Fruit fly (Drosophila melanogaster): ENCODE measurements around the gene CG14313.

CG14313 gene

dm6 chr3R:18191867-18192266 is at the start of gene CG14313:
TSS of gene CG14313 (minus strand) at chr3R:18191967.
- TF ChIP-seq insv (optimal IDR thresholded peaks at IDR 0.05) (no peak), psq (optimal IDR thresholded peaks at IDR 0.05) (no peak), Sin3A (optimal IDR thresholded peaks at IDR 0.05) (no peak), ttk (optimal IDR thresholded peaks at IDR 0.05) (no peak), h (optimal IDR thresholded peaks at IDR 0.05) (no peak), Myc (optimal IDR thresholded peaks at IDR 0.05) (no peak)

DNA sequence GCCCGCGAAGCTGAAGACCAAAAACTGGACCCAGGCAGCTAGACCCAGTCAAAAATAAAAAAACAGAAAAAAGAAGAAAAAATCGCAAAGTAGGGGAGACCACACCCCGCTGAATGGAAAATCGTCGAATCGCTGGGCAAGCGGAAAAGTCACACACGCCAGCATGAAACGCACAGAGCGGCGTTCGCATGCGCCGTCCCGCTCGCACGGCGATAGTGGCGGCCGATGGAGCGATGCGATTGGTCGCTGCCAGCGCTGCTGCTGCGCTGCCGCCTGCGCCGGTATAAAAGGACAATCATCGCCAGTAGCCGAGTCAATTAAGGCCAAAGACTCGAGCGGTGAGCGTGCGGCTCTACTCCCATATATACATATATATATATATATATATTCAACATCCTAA is 44.1 kb upstream of the CG14313 start, which contains the start of gene repo:
repo (plus strand) TSS at position 314 of the 400 bp plus-strand sequence.
- TF ChIP-seq insv (optimal IDR thresholded peaks at IDR 0.05) (no peak), Myc (optimal IDR thresholded peaks at IDR 0.05) (no peak), Sin3A (optimal IDR thresholded peaks at IDR 0.05) (no peak), h (optimal IDR thresholded peaks at IDR 0.05) (no peak), psq (optimal IDR thresholded peaks at IDR 0.05) (no peak), ttk (optimal IDR thresholded peaks at IDR 0.05) (no peak)

DNA sequence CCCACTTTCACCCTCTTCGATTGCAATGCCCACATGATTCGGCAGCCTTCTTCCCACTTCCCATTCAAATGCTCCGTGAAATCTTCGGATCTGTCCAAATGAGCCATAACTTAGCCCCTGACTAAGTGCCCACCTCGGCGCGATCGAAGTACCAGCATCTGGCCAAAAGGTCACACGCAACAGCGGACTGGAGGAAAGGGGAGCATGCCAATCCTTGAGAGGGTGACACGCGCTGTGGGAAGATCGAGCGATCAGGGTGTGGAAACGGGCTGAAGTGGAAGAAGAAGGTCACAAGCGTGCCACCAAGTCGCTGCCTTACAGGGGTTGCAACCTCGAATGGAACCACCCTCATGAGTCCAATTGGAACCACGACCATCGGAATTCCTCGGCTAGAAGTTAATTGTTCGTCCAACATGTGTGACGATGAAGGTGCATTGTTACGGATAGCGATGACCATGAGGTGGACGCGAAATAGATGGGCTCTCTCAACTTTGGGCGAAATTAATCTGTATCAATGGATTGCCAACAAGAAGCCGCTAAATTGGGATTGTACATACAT is 43.0 kb upstream of the CG14313 start:
- TF ChIP-seq Myc (optimal IDR thresholded peaks at IDR 0.05) (no peak), psq (optimal IDR thresholded peaks at IDR 0.05) (no peak), h (optimal IDR thresholded peaks at IDR 0.05) (no peak), ttk (optimal IDR thresholded peaks at IDR 0.05) (no peak), insv (optimal IDR thresholded peaks at IDR 0.05) (no peak)

DNA sequence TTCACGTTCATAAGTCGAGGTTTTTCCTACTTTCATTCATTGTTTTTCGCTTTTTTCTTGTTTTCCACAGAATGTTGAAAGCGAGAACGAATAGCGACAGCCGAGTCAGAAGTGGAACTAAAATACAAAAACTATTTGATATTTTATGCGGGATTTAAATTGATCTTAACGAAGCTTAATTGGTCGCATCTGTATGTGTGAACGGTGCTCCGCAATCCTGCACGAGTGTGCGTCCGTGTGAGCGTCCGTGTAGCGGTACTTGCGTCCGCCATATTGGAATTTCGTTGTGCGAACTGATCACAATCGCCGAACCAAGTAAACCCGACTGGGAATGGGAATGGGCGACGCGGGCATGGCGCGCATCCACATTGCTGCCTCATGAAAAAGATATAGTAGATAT is 40.4 kb upstream of the CG14313 start:
- no peak for TF ChIP-seq psq (optimal IDR thresholded peaks at IDR 0.05)

DNA sequence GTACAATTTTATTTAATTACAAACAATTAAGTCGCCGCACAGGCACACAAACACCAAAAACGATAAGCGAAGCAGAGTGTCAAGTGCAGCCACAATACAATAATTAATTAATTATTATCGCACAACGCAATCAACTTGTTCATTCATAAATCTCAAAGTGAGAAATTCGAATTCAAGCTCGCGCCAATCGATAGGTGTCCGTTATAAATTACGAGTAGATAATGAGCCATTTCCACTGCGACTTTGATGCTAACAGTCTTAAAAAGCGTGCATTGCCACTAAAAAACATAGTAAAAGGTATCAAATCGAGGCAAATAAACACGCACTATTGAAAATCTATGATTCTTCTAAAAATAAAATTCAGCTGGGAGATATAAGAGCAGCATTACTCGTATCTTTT is 38.5 kb upstream of the CG14313 start:
- no peak for TF ChIP-seq ttk (optimal IDR thresholded peaks at IDR 0.05)

- TF ChIP-seq h (optimal IDR thresholded peaks at IDR 0.05) = no peak
- no peak for TF ChIP-seq psq (optimal IDR thresholded peaks at IDR 0.05)
- no peak for TF ChIP-seq ttk (optimal IDR thresholded peaks at IDR 0.05)
- no peak for TF ChIP-seq Sin3A (optimal IDR thresholded peaks at IDR 0.05)
- no peak for TF ChIP-seq insv (optimal IDR thresholded peaks at IDR 0.05)
- no peak for TF ChIP-seq Myc (optimal IDR thresholded peaks at IDR 0.05)
These were observed 37.0 kb upstream of the CG14313 start for dm6 chr3R:18228713-18229222.

DNA sequence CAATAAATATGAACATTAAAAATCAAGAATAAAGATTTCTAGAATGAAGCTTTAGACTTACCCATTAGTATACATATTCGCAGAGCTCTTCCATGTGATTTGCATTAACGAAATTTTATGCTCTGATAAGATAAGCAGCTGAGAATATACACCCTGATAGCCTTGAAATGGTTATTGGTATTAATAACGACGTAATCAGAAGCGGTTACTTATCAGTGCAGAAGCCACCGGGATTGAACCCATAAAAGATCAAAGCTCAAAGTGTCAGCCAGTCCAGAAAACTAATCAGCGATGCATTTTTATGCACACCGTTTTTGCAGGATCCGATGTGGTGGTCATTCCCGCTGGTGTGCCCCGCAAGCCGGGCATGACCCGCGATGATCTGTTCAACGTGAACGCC is 35.6 kb upstream of the CG14313 start:
- no peak for TF ChIP-seq h (optimal IDR thresholded peaks at IDR 0.05)

DNA sequence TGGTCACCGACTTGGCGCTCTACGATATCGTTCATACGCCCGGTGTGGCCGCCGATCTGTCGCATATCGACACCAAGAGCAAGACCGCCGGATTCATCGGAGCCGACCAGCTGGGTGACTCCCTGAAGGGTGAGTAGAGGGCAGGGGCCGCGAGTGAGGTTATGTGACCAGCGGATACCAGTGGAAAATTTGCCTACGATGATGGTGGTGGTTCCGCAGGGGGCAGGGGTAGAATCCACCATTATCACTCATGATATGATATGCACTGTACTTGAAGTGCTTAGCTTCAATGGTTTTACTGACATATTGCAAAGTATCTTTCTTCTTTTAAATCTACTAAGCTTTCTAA is 35.0 kb upstream of the CG14313 start:
- TF ChIP-seq psq (optimal IDR thresholded peaks at IDR 0.05) = no peak
- TF ChIP-seq h (optimal IDR thresholded peaks at IDR 0.05) = no peak
- no peak for TF ChIP-seq Myc (optimal IDR thresholded peaks at IDR 0.05)
- no peak for TF ChIP-seq insv (optimal IDR thresholded peaks at IDR 0.05)
- TF ChIP-seq Sin3A (optimal IDR thresholded peaks at IDR 0.05) = no peak
- TF ChIP-seq ttk (optimal IDR thresholded peaks at IDR 0.05) = no peak

DNA sequence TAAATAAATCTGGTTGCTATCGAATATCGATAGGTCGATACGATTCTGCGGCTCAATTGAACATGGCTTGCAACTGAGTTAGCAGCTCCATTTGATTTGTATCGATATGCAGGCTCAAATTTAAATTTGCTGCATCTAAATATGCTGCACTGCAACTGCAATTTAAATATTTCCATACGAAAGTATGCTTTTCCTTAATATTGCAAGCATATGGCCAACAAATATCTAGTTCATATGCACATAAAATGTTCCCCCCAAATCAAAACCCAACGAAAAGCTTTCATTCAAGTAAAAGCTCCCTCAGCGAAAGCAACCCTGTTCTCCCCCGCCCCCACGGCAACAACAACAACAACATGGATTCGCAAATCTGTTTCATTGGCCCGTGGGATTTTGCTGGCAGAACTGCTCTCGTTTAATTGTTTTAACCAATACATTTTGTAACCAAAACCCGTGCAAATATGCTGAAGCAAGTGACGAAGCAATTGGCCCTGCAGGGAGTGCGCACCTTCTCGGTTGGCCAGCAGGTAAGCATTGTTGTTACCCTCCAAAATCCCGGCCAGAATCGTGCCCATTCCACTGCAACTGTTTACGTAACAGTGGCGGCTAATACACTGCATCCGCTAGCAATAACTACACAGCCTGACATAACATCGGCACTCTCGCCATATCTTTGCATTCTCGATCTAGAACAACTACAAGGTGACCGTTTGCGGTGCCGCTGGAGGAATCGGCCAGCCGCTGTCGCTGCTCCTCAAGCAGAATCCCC is 34.5 kb upstream of the CG14313 start, which contains the start of the genes CG7168 and Mdh2:
CG7168 (minus strand) TSS at position 40 of the 766 bp plus-strand sequence.
Mdh2 (plus strand) TSS at position 354 of the 766 bp plus-strand sequence.
- no peak for TF ChIP-seq insv (optimal IDR thresholded peaks at IDR 0.05)
- TF ChIP-seq Sin3A (optimal IDR thresholded peaks at IDR 0.05) = no peak
- no peak for TF ChIP-seq psq (optimal IDR thresholded peaks at IDR 0.05)
- TF ChIP-seq Myc (optimal IDR thresholded peaks at IDR 0.05) = no peak
- TF ChIP-seq h (optimal IDR thresholded peaks at IDR 0.05) = no peak
- TF ChIP-seq ttk (optimal IDR thresholded peaks at IDR 0.05) = no peak

DNA sequence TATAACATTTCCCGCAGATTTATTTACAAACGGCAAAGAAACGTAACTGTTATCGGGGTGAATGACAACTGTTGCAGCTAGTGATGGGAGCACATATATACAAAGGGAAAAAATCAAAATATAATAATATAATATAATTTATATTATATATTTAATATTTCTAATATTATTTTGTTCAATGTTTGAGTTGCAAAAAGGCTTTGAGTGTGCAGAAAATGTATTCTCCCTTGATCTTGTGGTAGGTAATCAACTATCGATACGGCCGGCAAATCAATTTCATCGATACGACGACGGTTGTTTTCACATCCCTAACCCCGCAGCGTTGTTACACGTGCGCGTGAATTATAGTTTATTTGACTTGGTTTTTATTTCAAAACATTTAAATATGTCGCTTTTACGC is 31.7 kb upstream of the CG14313 start, which contains the start of the genes mTerf5 and Non3:
mTerf5 (minus strand) TSS at position 249 of the 400 bp plus-strand sequence.
Non3 (plus strand) TSS at position 289 of the 400 bp plus-strand sequence.
- no peak for TF ChIP-seq ttk (optimal IDR thresholded peaks at IDR 0.05)
- TF ChIP-seq h (optimal IDR thresholded peaks at IDR 0.05) = no peak
- TF ChIP-seq insv (optimal IDR thresholded peaks at IDR 0.05) = no peak
- no peak for TF ChIP-seq Sin3A (optimal IDR thresholded peaks at IDR 0.05)
- TF ChIP-seq Myc (optimal IDR thresholded peaks at IDR 0.05) = no peak
- TF ChIP-seq psq (optimal IDR thresholded peaks at IDR 0.05) = no peak

DNA sequence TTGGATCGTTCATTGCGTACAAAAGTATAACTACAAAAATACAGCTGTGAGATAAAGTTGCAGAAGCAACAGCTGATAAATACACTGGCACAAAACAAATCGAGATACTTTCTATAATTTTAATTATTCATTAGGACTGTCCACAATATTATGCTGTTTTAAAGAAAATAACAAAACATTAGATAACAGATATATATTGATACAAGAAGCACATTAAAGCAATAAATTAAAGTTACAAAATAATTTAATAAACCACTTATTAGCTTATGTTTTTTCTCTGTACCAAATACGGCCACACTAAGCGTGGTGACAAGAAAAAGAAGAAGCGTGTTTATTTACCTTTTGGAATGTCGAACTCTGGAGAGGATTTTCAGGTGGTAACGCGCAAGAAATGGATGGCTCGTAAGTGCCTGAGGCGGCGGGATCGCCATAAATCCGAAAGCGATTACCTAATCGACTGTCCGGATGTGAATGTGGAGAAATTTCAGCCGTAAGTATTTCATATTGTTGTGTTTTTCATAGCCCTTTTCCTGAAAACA is 28.5 kb upstream of the CG14313 start, which contains the start of the genes CG7988 and CG7183:
CG7988 (plus strand) TSS at position 316 of the 539 bp plus-strand sequence.
CG7183 (minus strand) TSS at position 489 of the 539 bp plus-strand sequence.
- TF ChIP-seq insv (optimal IDR thresholded peaks at IDR 0.05) (no peak), ttk (optimal IDR thresholded peaks at IDR 0.05) (no peak), h (optimal IDR thresholded peaks at IDR 0.05) (no peak), Myc (optimal IDR thresholded peaks at IDR 0.05) (no peak), psq (optimal IDR thresholded peaks at IDR 0.05) (no peak), Sin3A (optimal IDR thresholded peaks at IDR 0.05) (no peak)

- TF ChIP-seq h (optimal IDR thresholded peaks at IDR 0.05) (no peak), Sin3A (optimal IDR thresholded peaks at IDR 0.05) (no peak), ttk (optimal IDR thresholded peaks at IDR 0.05) (no peak), insv (optimal IDR thresholded peaks at IDR 0.05) (no peak), psq (optimal IDR thresholded peaks at IDR 0.05) (no peak), Myc (optimal IDR thresholded peaks at IDR 0.05) (no peak)
These were observed 24.1 kb upstream of the CG14313 start, which contains the start of gene CG14314 for dm6 chr3R:18215900-18216299. TSS of gene CG14314 (plus strand) at chr3R:18216142.

All from Kc167 (cell line).